Worm (Caenorhabditis elegans) whole organism, L4 larva: ENCODE measurements around the gene far-4.
A peak's percentile ranks its signal among the peaks of the same experiment; 100 is the strongest.

Source experiments
- F10B5.3 ChIP-seq: sonication (generic microtip); optimal IDR thresholded peaks from 2 replicates; lab custom pipeline; 2016; ENCODE audit warnings: mild to moderate bottlenecking, missing genetic modification characterization, missing compliant biosample characterization
- F37D6.2 ChIP-seq: sonication (generic microtip); optimal IDR thresholded peaks from 2 replicates; lab custom pipeline; 2016; ENCODE audit warnings: mild to moderate bottlenecking, missing genetic modification characterization, missing compliant biosample characterization
- F49E8.2 ChIP-seq: sonication (generic microtip); optimal IDR thresholded peaks from 2 replicates; lab custom pipeline; 2016; ENCODE audit warnings: missing compliant biosample characterization, mild to moderate bottlenecking, missing genetic modification characterization, borderline replicate concordance
- Y105C5A.15 ChIP-seq: fragments of 200-800 bp; sonication (Bioruptor generic); IDR thresholded peaks from 2 replicates; pipeline ENCODE4 v1.3.6; 2022; ENCODE audit warnings: missing genetic modification characterization, missing compliant biosample characterization
- Y75B8A.6 ChIP-seq: fragments of 200-800 bp; sonication (Bioruptor generic); IDR thresholded peaks from 2 replicates; pipeline ENCODE4 v1.3.6; 2022; ENCODE audit warnings: missing genetic modification reagents, missing genetic modification characterization, missing compliant biosample characterization
- ZK337.2 ChIP-seq: fragments of 200-800 bp; sonication (Bioruptor generic); IDR thresholded peaks from 2 replicates; pipeline ENCODE4 v1.3.6; 2022; ENCODE audit warnings: missing genetic modification reagents, missing genetic modification characterization, missing compliant biosample characterization
- ZK546.5 ChIP-seq, 2 experiments: sonication (generic microtip); optimal IDR thresholded peaks; 2 replicates each; lab custom pipeline; 2017; ENCODE audit warnings: missing biosample characterization in 2 of 2, missing genetic modification characterization in 2 of 2
- aha-1 ChIP-seq: fragments of 150-350 bp; peaks from one replicate; lab custom pipeline; 2014; ENCODE audit warnings: missing biosample characterization, missing genetic modification characterization
- aly-2 ChIP-seq: sonication (generic microtip); optimal IDR thresholded peaks from 2 replicates; lab custom pipeline; 2018; ENCODE audit warnings: missing biosample characterization, missing genetic modification characterization
- ceh-20 ChIP-seq: fragments of 200-800 bp; sonication (Bioruptor generic); IDR thresholded peaks from 2 replicates; pipeline ENCODE4 v1.3.6; 2022; ENCODE audit warnings: missing genetic modification reagents, missing genetic modification characterization, missing compliant biosample characterization
- ceh-32 ChIP-seq: sonication (generic microtip); optimal IDR thresholded peaks from 2 replicates; lab custom pipeline; 2016; ENCODE audit warnings: mild to moderate bottlenecking, missing genetic modification characterization, missing compliant biosample characterization; ENCODE audit not compliant: poor library complexity
- ceh-82 ChIP-seq: sonication (generic microtip); optimal IDR thresholded peaks from 2 replicates; lab custom pipeline; 2017; ENCODE audit warnings: missing biosample characterization, missing genetic modification characterization
- cey-2 ChIP-seq: sonication (generic microtip); optimal IDR thresholded peaks from 3 replicates; lab custom pipeline; 2017; ENCODE audit warnings: missing genetic modification characterization, mild to moderate bottlenecking, missing compliant biosample characterization, antibody characterized with exemption, borderline replicate concordance; ENCODE audit not compliant: insufficient read depth
- daf-12 ChIP-seq: fragments of 150-350 bp; optimal IDR thresholded peaks from 2 replicates; lab custom pipeline; 2014; ENCODE audit warnings: missing biosample characterization, missing genetic modification reagents, missing genetic modification characterization
- daf-16 ChIP-seq, 3 experiments: sonication (generic microtip); optimal IDR thresholded peaks; 2 replicates each; lab custom pipeline; 2016 to 2017; ENCODE audit warnings: missing genetic modification characterization in 3 of 3, missing genetic modification reagents in 3 of 3, mild to moderate bottlenecking in 2 of 3, missing compliant biosample characterization in 2 of 3, missing biosample characterization in 1 of 3, moderate library complexity in 1 of 3
- daf-19 ChIP-seq: fragments of 200-800 bp; sonication (Bioruptor generic); conservative IDR thresholded peaks from 2 replicates; pipeline ENCODE4 v1.3.6; 2022; ENCODE audit warnings: missing genetic modification characterization, missing compliant biosample characterization
- daf-8 ChIP-seq: fragments of 200-800 bp; sonication (Bioruptor generic); IDR thresholded peaks from 2 replicates; pipeline ENCODE4 v1.3.6; 2022; ENCODE audit warnings: missing genetic modification characterization, missing compliant biosample characterization
- dmd-8 ChIP-seq: fragments of 200-800 bp; sonication (Bioruptor generic); IDR thresholded peaks from 2 replicates; pipeline ENCODE4 v1.3.6; 2022; ENCODE audit warnings: missing genetic modification characterization, missing compliant biosample characterization
- egl-27 ChIP-seq: sonication (generic microtip); optimal IDR thresholded peaks from 3 replicates; lab custom pipeline; 2017; ENCODE audit warnings: missing biosample characterization, missing genetic modification reagents, missing genetic modification characterization
- egl-43 ChIP-seq: fragments of 200-800 bp; sonication (Bioruptor generic); IDR thresholded peaks from 2 replicates; pipeline ENCODE4 v1.3.6; 2022; ENCODE audit warnings: missing genetic modification reagents, missing genetic modification characterization, missing compliant biosample characterization
- fos-1 ChIP-seq: fragments of 150-350 bp; optimal IDR thresholded peaks from 2 replicates; lab custom pipeline; 2014; ENCODE audit warnings: missing biosample characterization, missing genetic modification characterization
- gei-8 ChIP-seq: fragments of 200-800 bp; sonication (Bioruptor generic); optimal IDR thresholded peaks from 2 replicates; lab custom pipeline; 2018; ENCODE audit warnings: mild to moderate bottlenecking, missing genetic modification characterization, missing compliant biosample characterization
- hlh-11 ChIP-seq: fragments of 200-800 bp; sonication (Bioruptor generic); optimal IDR thresholded peaks from 2 replicates; lab custom pipeline; 2018; ENCODE audit warnings: mild to moderate bottlenecking, missing genetic modification characterization, missing compliant biosample characterization
- hlh-30 ChIP-seq: sonication (generic microtip); optimal IDR thresholded peaks from 2 replicates; lab custom pipeline; 2017; ENCODE audit warnings: antibody characterized with exemption, mild to moderate bottlenecking, missing genetic modification characterization, missing compliant biosample characterization; ENCODE audit not compliant: insufficient read depth
- jun-1 ChIP-seq: fragments of 150-350 bp; optimal IDR thresholded peaks from 2 replicates; lab custom pipeline; 2014; ENCODE audit warnings: missing biosample characterization, missing genetic modification reagents, missing genetic modification characterization
- lim-7 ChIP-seq: fragments of 200-800 bp; sonication (Bioruptor generic); IDR thresholded peaks from 2 replicates; pipeline ENCODE4 v1.3.6; 2022; ENCODE audit warnings: missing genetic modification characterization, missing compliant biosample characterization
- lin-1 ChIP-seq: fragments of 200-800 bp; sonication (Bioruptor generic); IDR thresholded peaks from 2 replicates; pipeline ENCODE4 v1.3.6; 2022; ENCODE audit warnings: missing genetic modification reagents, missing genetic modification characterization, missing compliant biosample characterization
- lin-13 ChIP-seq: fragments of 150-350 bp; optimal IDR thresholded peaks from 2 replicates; lab custom pipeline; 2014; ENCODE audit warnings: missing biosample characterization, missing genetic modification reagents, missing genetic modification characterization
- lin-29 ChIP-seq: fragments of 200-800 bp; sonication (Bioruptor generic); IDR thresholded peaks from 2 replicates; pipeline ENCODE4 v1.3.6; 2022; ENCODE audit warnings: missing genetic modification reagents, missing genetic modification characterization, missing compliant biosample characterization
- madf-9 ChIP-seq: fragments of 200-800 bp; sonication (Bioruptor generic); conservative IDR thresholded peaks from 2 replicates; pipeline ENCODE4 v1.3.6; 2022; ENCODE audit warnings: missing genetic modification reagents, missing genetic modification characterization, missing compliant biosample characterization
- mdl-1 ChIP-seq, 2 experiments: fragments of 150-350 bp in 1 of 2; sonication (generic microtip) in 1 of 2; optimal IDR thresholded peaks; 2 replicates each; lab custom pipeline; 2014 to 2017; ENCODE audit warnings: missing biosample characterization in 2 of 2, missing genetic modification characterization in 2 of 2
- mep-1 ChIP-seq: fragments of 150-350 bp; sonication (generic microtip); optimal IDR thresholded peaks from 3 replicates; lab custom pipeline; 2014; ENCODE audit warnings: missing biosample characterization, missing genetic modification characterization
- nhr-11 ChIP-seq: fragments of 150-350 bp; optimal IDR thresholded peaks from 2 replicates; lab custom pipeline; 2014; ENCODE audit warnings: missing biosample characterization, missing genetic modification characterization
- nhr-28 ChIP-seq: fragments of 150-350 bp; optimal IDR thresholded peaks from 2 replicates; lab custom pipeline; 2014; ENCODE audit warnings: missing biosample characterization, missing genetic modification characterization
- nhr-41 ChIP-seq: fragments of 200-800 bp; sonication (Bioruptor generic); IDR thresholded peaks from 2 replicates; pipeline ENCODE4 v1.3.6; 2022; ENCODE audit warnings: missing genetic modification reagents, missing genetic modification characterization, missing compliant biosample characterization
- nhr-48 ChIP-seq: sonication (generic microtip); optimal IDR thresholded peaks from 2 replicates; lab custom pipeline; 2016; ENCODE audit warnings: mild to moderate bottlenecking, missing genetic modification characterization, missing compliant biosample characterization
- nhr-76 ChIP-seq: fragments of 150-350 bp; optimal IDR thresholded peaks from 2 replicates; lab custom pipeline; 2014; ENCODE audit warnings: missing biosample characterization, missing genetic modification characterization
- pha-4 ChIP-seq, 2 experiments: fragments of 150-350 bp in 1 of 2; fragments of 200-800 bp in 1 of 2; sonication (Bioruptor generic) in 1 of 2; IDR thresholded peaks in 1 of 2; optimal IDR thresholded peaks in 1 of 2; 2 replicates each; pipeline versions ENCODE4 v1.3.6 to Lab custom; 2014 to 2022; ENCODE audit warnings: missing genetic modification characterization in 2 of 2, missing genetic modification reagents in 2 of 2, missing biosample characterization in 1 of 2, missing compliant biosample characterization in 1 of 2
- pqm-1 ChIP-seq: sonication (generic microtip); optimal IDR thresholded peaks from 2 replicates; lab custom pipeline; 2017; ENCODE audit warnings: missing biosample characterization, missing genetic modification characterization
- sdz-12 ChIP-seq: fragments of 200-800 bp; sonication (Bioruptor generic); optimal IDR thresholded peaks from 2 replicates; lab custom pipeline; 2018; ENCODE audit warnings: mild to moderate bottlenecking, missing genetic modification characterization, missing compliant biosample characterization
- set-16 ChIP-seq: fragments of 200-800 bp; sonication (Bioruptor generic); IDR thresholded peaks from 2 replicates; pipeline ENCODE4 v1.3.6; 2022; ENCODE audit warnings: missing genetic modification reagents, missing genetic modification characterization, missing compliant biosample characterization
- skn-1 ChIP-seq: fragments of 150-350 bp; optimal IDR thresholded peaks from 2 replicates; lab custom pipeline; 2014; ENCODE audit warnings: missing biosample characterization, missing genetic modification characterization
- snpc-1.2 ChIP-seq: fragments of 200-800 bp; sonication (Bioruptor generic); IDR thresholded peaks from 2 replicates; pipeline ENCODE4 v1.3.6; 2022; ENCODE audit warnings: missing genetic modification reagents, missing genetic modification characterization, missing compliant biosample characterization
- spr-1 ChIP-seq: sonication (generic microtip); optimal IDR thresholded peaks from 2 replicates; lab custom pipeline; 2016; ENCODE audit warnings: mild to moderate bottlenecking, missing genetic modification characterization, missing compliant biosample characterization
- unc-130 ChIP-seq: sonication (generic microtip); optimal IDR thresholded peaks from 2 replicates; lab custom pipeline; 2016; ENCODE audit warnings: missing genetic modification reagents, missing genetic modification characterization, missing compliant biosample characterization
- unc-62 ChIP-seq, 3 experiments: fragments of 150-350 bp in 1 of 3; sonication (generic microtip); optimal IDR thresholded peaks in 2 of 3; peaks in 1 of 3; 1 replicate in 1 of 3; 2 replicates in 2 of 3; lab custom pipeline; 2014 to 2017; ENCODE audit warnings: missing biosample characterization in 3 of 3, missing genetic modification characterization in 3 of 3, missing genetic modification reagents in 3 of 3, missing genotype in 1 of 3
- zag-1 ChIP-seq: fragments of 150-350 bp; optimal IDR thresholded peaks from 2 replicates; lab custom pipeline; 2014; ENCODE audit warnings: missing biosample characterization, missing genetic modification characterization
- zfp-2 ChIP-seq: sonication (generic microtip); optimal IDR thresholded peaks from 2 replicates; lab custom pipeline; 2016; ENCODE audit warnings: mild to moderate bottlenecking, missing genetic modification characterization, missing compliant biosample characterization
- zip-2 ChIP-seq: fragments of 150-350 bp; optimal IDR thresholded peaks from 2 replicates; lab custom pipeline; 2014; ENCODE audit warnings: missing biosample characterization, missing genetic modification characterization
- ztf-7 ChIP-seq: fragments of 150-350 bp; optimal IDR thresholded peaks from 2 replicates; lab custom pipeline; 2014; ENCODE audit warnings: missing biosample characterization, missing genetic modification characterization

Gene far-4

ce11 chrV:13003378-13003777, 3.9 kb upstream of the far-4 start (continued):
- TF ChIP-seq hlh-30 (tag; lab: Kevin White, UChicago) (peak; percentile 56), fos-1 (no peak), zip-2 (tag; lab: Kevin White, UChicago) (peak; percentile 53), ZK337.2 (GFP tag; lab: Robert Waterston, UW) (0 out of 2 replicates have a peak, but pooled peaks have one; percentile 49), ZK546.5 (tag; optimal IDR thresholded peaks at IDR 0.05; lab: Kevin White, UChicago) (no peak), nhr-11 (tag; lab: Kevin White, UChicago) (no peak), aha-1 (tag; lab: Kevin White, UChicago) (peak; percentile 42), lin-29 (GFP tag; lab: Robert Waterston, UW) (no peak), nhr-28 (tag; lab: Kevin White, UChicago) (peak; percentile 72), lin-1 (GFP tag; lab: Robert Waterston, UW) (peak; percentile 75), lin-13 (peak; percentile 36), unc-62 (GFP tag; optimal IDR thresholded peaks at IDR 0.05 in 1 of 2; lab: Kevin White, UChicago) (no peak), unc-62 (tag; optimal IDR thresholded peaks at IDR 0.05; lab: Kevin White, UChicago) (no peak), dmd-8 (GFP tag; lab: Robert Waterston, UW) (peak; percentile 95), pha-4 (GFP tag; IDR thresholded peaks at IDR 0.05; lab: Robert Waterston, UW) (peak; percentile 92), pha-4 (tag; optimal IDR thresholded peaks at IDR 0.05; lab: Kevin White, UChicago) (no peak), sdz-12 (GFP tag; lab: Kevin White, UChicago) (no peak), daf-19 (peak; percentile 94), ceh-20 (GFP tag; lab: Robert Waterston, UW) (peak; percentile 78), ceh-82 (tag; lab: Kevin White, UChicago) (no peak), egl-27 (tag; lab: Kevin White, UChicago) (peak; percentile 18), snpc-1.2 (GFP tag; lab: Robert Waterston, UW) (peak; percentile 83), pqm-1 (tag; lab: Kevin White, UChicago) (no peak), spr-1 (peak; percentile 72), ztf-7 (tag; lab: Kevin White, UChicago) (peak; percentile 77), nhr-41 (GFP tag; lab: Robert Waterston, UW) (peak; percentile 89), nhr-76 (no peak), hlh-11 (tag; lab: Kevin White, UChicago) (peak; percentile 64), nhr-48 (tag; lab: Kevin White, UChicago) (peak; percentile 68), egl-43 (GFP tag; lab: Robert Waterston, UW) (peak; percentile 93), unc-130 (GFP tag; lab: Kevin White, UChicago) (peak; percentile 50), cey-2 (no peak), aly-2 (tag; lab: Kevin White, UChicago) (peak; percentile 28), zfp-2 (no peak), daf-12 (tag; lab: Kevin White, UChicago) (no peak), Y75B8A.6 (GFP tag; lab: Robert Waterston, UW) (0 out of 2 replicates have a peak, but pooled peaks have one; percentile 65), lim-7 (peak; percentile 95), mdl-1 (tag; optimal IDR thresholded peaks at IDR 0.05; lab: Kevin White, UChicago) (peak in 1 of 2 experiments; percentile 68), madf-9 (GFP tag; lab: Robert Waterston, UW) (peak; percentile 53; the same call in 1 of the 2 replicates), Y105C5A.15 (GFP tag; lab: Robert Waterston, UW) (peak; percentile 85), jun-1 (no peak), F49E8.2 (tag; lab: Kevin White, UChicago) (peak; percentile 65), gei-8 (GFP tag; lab: Kevin White, UChicago) (peak; percentile 62), mep-1 (peak; percentile 85), zag-1 (tag; lab: Kevin White, UChicago) (no peak), set-16 (GFP tag; lab: Robert Waterston, UW) (no peak), daf-16 (GFP tag; optimal IDR thresholded peaks at IDR 0.05; lab: Kevin White, UChicago) (peak; percentile 46 to 88), daf-16 (tag; optimal IDR thresholded peaks at IDR 0.05; lab: Kevin White, UChicago) (peak; percentile 65), F10B5.3 (tag; lab: Kevin White, UChicago) (peak; percentile 65), F37D6.2 (tag; lab: Kevin White, UChicago) (peak; percentile 52), daf-8 (GFP tag; lab: Robert Waterston, UW) (no peak), skn-1 (no peak), ceh-32 (peak; percentile 25)
